Worm (Caenorhabditis elegans) whole organism, midembryonic: ENCODE data around the gene btbd-10.

Source experiments
- T22C8.4 ChIP-seq: fragments of 200-800 bp; sonication (Bioruptor generic); IDR thresholded peaks from 2 replicates; pipeline ENCODE4 v1.3.6; 2022; ENCODE audit warnings: missing genetic modification characterization, missing compliant biosample characterization
- cog-1 ChIP-seq: sonication (generic microtip); optimal IDR thresholded peaks from 2 replicates; lab custom pipeline; 2016; ENCODE audit warnings: missing genetic modification characterization, missing compliant biosample characterization
- flt-1 ChIP-seq: fragments of 200-800 bp; sonication (Bioruptor generic); IDR thresholded peaks from 2 replicates; pipeline ENCODE4 v1.3.6; 2022; ENCODE audit warnings: missing genetic modification characterization, missing compliant biosample characterization
- klf-2 ChIP-seq: fragments of 200-800 bp; sonication (Bioruptor generic); conservative IDR thresholded peaks from 2 replicates; pipeline ENCODE4 v1.3.6; 2022; ENCODE audit warnings: missing genetic modification reagents, missing genetic modification characterization, missing compliant biosample characterization
- tab-1 ChIP-seq: fragments of 200-800 bp; sonication (Bioruptor generic); IDR thresholded peaks from 2 replicates; pipeline ENCODE4 v1.3.6; 2022; ENCODE audit warnings: missing genetic modification characterization, missing compliant biosample characterization
- ztf-23 ChIP-seq: fragments of 200-800 bp; sonication (Bioruptor generic); IDR thresholded peaks from 2 replicates; pipeline ENCODE4 v1.3.6; 2022; ENCODE audit warnings: missing genetic modification reagents, missing genetic modification characterization, missing compliant biosample characterization
- ztf-29 ChIP-seq: fragments of 200-800 bp; sonication (Bioruptor generic); IDR thresholded peaks from 2 replicates; pipeline ENCODE4 v1.3.6; 2022; ENCODE audit warnings: missing genetic modification reagents, missing genetic modification characterization, missing compliant biosample characterization

DNA sequence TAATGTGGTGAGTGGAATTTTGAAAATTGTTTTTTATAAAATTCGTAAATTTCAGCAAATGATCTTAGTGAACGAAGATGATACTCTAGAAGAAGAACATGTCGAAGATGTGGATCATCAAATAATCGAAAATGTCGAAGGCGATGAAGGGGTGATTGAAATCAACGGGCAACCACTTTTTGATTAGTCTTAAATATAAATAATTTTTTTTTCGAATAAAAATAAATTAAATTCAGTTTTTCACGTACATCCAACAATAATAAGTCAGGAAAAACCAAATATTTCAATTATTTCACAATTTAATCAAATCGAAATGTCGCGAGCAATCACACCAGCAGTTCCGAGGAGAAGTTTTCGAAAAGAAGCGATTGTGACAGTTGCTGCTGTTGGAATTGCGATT is 32.9 kb downstream of the btbd-10 start, which contains the start of gene ZK546.4:
- no peak for TF ChIP-seq tab-1 (GFP tag; lab: Robert Waterston, UW)
- TF ChIP-seq cog-1 (tag; lab: Kevin White, UChicago): no peak
- no peak for TF ChIP-seq ztf-23 (GFP tag; lab: Robert Waterston, UW)
- TF ChIP-seq flt-1 (GFP tag; lab: Robert Waterston, UW): no peak
- no peak for TF ChIP-seq ztf-29 (GFP tag; lab: Robert Waterston, UW)
- TF ChIP-seq klf-2 (GFP tag; lab: Robert Waterston, UW): no peak
- no peak for TF ChIP-seq T22C8.4 (GFP tag; lab: Robert Waterston, UW)
